Worm (Caenorhabditis elegans) whole organism, late embryonic: ENCODE measurements around the gene F52G2.3.
"Not testable (repeated sequence)": the region's sequence is repeated elsewhere in the genome, so short reads cannot be mapped to it uniquely, and the experiment has no call there.

Experiments
- C08G9.2 ChIP-seq: sonication (generic microtip); optimal IDR thresholded peaks from 2 replicates; lab custom pipeline; 2016; ENCODE audit warnings: mild to moderate bottlenecking, missing genetic modification characterization, moderate library complexity, missing compliant biosample characterization
- K02D7.2 ChIP-seq: sonication (generic microtip); optimal IDR thresholded peaks from 2 replicates; lab custom pipeline; 2017; ENCODE audit warnings: mild to moderate bottlenecking, missing genetic modification characterization, missing compliant biosample characterization
- K09A11.1 ChIP-seq: sonication (generic microtip); optimal IDR thresholded peaks from 2 replicates; lab custom pipeline; 2017; ENCODE audit warnings: antibody characterized with exemption, mild to moderate bottlenecking, missing genetic modification characterization, missing compliant biosample characterization; ENCODE audit not compliant: insufficient read depth
- Y22D7AL.16 ChIP-seq: sonication (generic microtip); optimal IDR thresholded peaks from 2 replicates; lab custom pipeline; 2016; ENCODE audit warnings: missing genetic modification characterization, missing compliant biosample characterization
- ahr-1 ChIP-seq: sonication (generic microtip); optimal IDR thresholded peaks from 2 replicates; lab custom pipeline; 2016; ENCODE audit warnings: missing genetic modification characterization, missing compliant biosample characterization
- ama-1 ChIP-seq: fragments of 150-350 bp; optimal IDR thresholded peaks from 2 replicates; lab custom pipeline; 2014
- ceh-18 ChIP-seq: sonication (generic microtip); optimal IDR thresholded peaks from 2 replicates; lab custom pipeline; 2016; ENCODE audit warnings: missing genetic modification characterization, missing compliant biosample characterization
- ceh-22 ChIP-seq: sonication (generic microtip); optimal IDR thresholded peaks from 2 replicates; lab custom pipeline; 2017; ENCODE audit warnings: missing biosample characterization, missing genetic modification characterization
- ceh-30 ChIP-seq: fragments of 150-350 bp; optimal IDR thresholded peaks from 2 replicates; lab custom pipeline; 2014; ENCODE audit warnings: missing biosample characterization, missing genetic modification characterization
- ceh-34 ChIP-seq: sonication (generic microtip); optimal IDR thresholded peaks from 2 replicates; lab custom pipeline; 2016; ENCODE audit warnings: mild to moderate bottlenecking, missing genetic modification characterization, missing compliant biosample characterization
- ceh-6 ChIP-seq: fragments of 200-800 bp; sonication (Bioruptor generic); optimal IDR thresholded peaks from 2 replicates; lab custom pipeline; 2018; ENCODE audit warnings: mild to moderate bottlenecking, missing genetic modification characterization, missing compliant biosample characterization
- ceh-9 ChIP-seq: sonication (generic microtip); optimal IDR thresholded peaks from 2 replicates; lab custom pipeline; 2016; ENCODE audit warnings: mild to moderate bottlenecking, missing genetic modification characterization, inconsistent platforms, missing compliant biosample characterization
- che-1 ChIP-seq: sonication (generic microtip); optimal IDR thresholded peaks from 2 replicates; lab custom pipeline; 2016; ENCODE audit warnings: mild to moderate bottlenecking, missing genetic modification characterization, missing compliant biosample characterization
- hlh-30 ChIP-seq: sonication (generic microtip); optimal IDR thresholded peaks from 2 replicates; lab custom pipeline; 2017; ENCODE audit warnings: antibody characterized with exemption, missing genetic modification characterization, missing compliant biosample characterization; ENCODE audit not compliant: insufficient read depth
- hlh-6 ChIP-seq: sonication (generic microtip); optimal IDR thresholded peaks from 2 replicates; lab custom pipeline; 2016; ENCODE audit warnings: missing genotype, missing genetic modification characterization, missing compliant biosample characterization
- lin-11 ChIP-seq: fragments of 200-800 bp; sonication (Bioruptor generic); optimal IDR thresholded peaks from 2 replicates; lab custom pipeline; 2018; ENCODE audit warnings: mild to moderate bottlenecking, missing genetic modification characterization, missing compliant biosample characterization
- madf-2 ChIP-seq: sonication (generic microtip); optimal IDR thresholded peaks from 2 replicates; lab custom pipeline; 2017; ENCODE audit warnings: missing genetic modification characterization, missing compliant biosample characterization
- nhr-11 ChIP-seq: fragments of 150-350 bp; optimal IDR thresholded peaks from 2 replicates; lab custom pipeline; 2014; ENCODE audit warnings: missing biosample characterization, missing genetic modification characterization
- nhr-232 ChIP-seq: sonication (generic microtip); optimal IDR thresholded peaks from 2 replicates; lab custom pipeline; 2016; ENCODE audit warnings: missing genetic modification characterization, missing compliant biosample characterization
- npax-4 ChIP-seq: sonication (generic microtip); optimal IDR thresholded peaks from 2 replicates; lab custom pipeline; 2016; ENCODE audit warnings: missing genetic modification characterization, missing compliant biosample characterization
- pag-3 ChIP-seq: sonication (generic microtip); optimal IDR thresholded peaks from 2 replicates; lab custom pipeline; 2016; ENCODE audit warnings: missing compliant biosample characterization, missing genetic modification characterization, borderline replicate concordance
- pax-1 ChIP-seq: fragments of 150-350 bp; optimal IDR thresholded peaks from 2 replicates; lab custom pipeline; 2014; ENCODE audit warnings: missing biosample characterization, missing genetic modification characterization
- pha-2 ChIP-seq: sonication (generic microtip); optimal IDR thresholded peaks from 2 replicates; lab custom pipeline; 2017; ENCODE audit warnings: mild to moderate bottlenecking, missing genetic modification characterization, missing compliant biosample characterization
- pqm-1 ChIP-seq: sonication (generic microtip); optimal IDR thresholded peaks from 2 replicates; lab custom pipeline; 2016; ENCODE audit warnings: missing genetic modification characterization, missing compliant biosample characterization
- ref-2 ChIP-seq: sonication (generic microtip); optimal IDR thresholded peaks from 2 replicates; lab custom pipeline; 2016; ENCODE audit warnings: missing genetic modification characterization, missing compliant biosample characterization
- rnt-1 ChIP-seq: sonication (generic microtip); optimal IDR thresholded peaks from 2 replicates; lab custom pipeline; 2016; ENCODE audit warnings: missing genetic modification characterization, missing compliant biosample characterization
- sdc-2 ChIP-seq: sonication (generic microtip); optimal IDR thresholded peaks from 2 replicates; lab custom pipeline; 2016; ENCODE audit warnings: missing genotype, missing genetic modification characterization, missing compliant biosample characterization
- sox-2 ChIP-seq: fragments of 200-800 bp; sonication (Bioruptor generic); IDR thresholded peaks from 2 replicates; pipeline ENCODE4 v1.3.6; 2022; ENCODE audit warnings: missing genetic modification reagents, missing genetic modification characterization, missing compliant biosample characterization
- sox-4 ChIP-seq: sonication (generic microtip); optimal IDR thresholded peaks from 2 replicates; lab custom pipeline; 2017; ENCODE audit warnings: mild to moderate bottlenecking, missing genetic modification characterization, inconsistent platforms, missing compliant biosample characterization
- syd-9 ChIP-seq: sonication (generic microtip); optimal IDR thresholded peaks from 2 replicates; lab custom pipeline; 2016; ENCODE audit warnings: mild to moderate bottlenecking, missing genetic modification characterization, moderate library complexity, missing compliant biosample characterization
- tbx-2 ChIP-seq: sonication (generic microtip); optimal IDR thresholded peaks from 2 replicates; lab custom pipeline; 2016; ENCODE audit warnings: missing genetic modification characterization, missing compliant biosample characterization
- ttx-3 ChIP-seq: sonication (generic microtip); optimal IDR thresholded peaks from 2 replicates; lab custom pipeline; 2016; ENCODE audit warnings: missing genetic modification reagents, missing genetic modification characterization, missing compliant biosample characterization
- unc-42 ChIP-seq: sonication (generic microtip); optimal IDR thresholded peaks from 2 replicates; lab custom pipeline; 2016; ENCODE audit warnings: missing genotype, missing genetic modification characterization, missing compliant biosample characterization
- unc-55 ChIP-seq: sonication (generic microtip); optimal IDR thresholded peaks from 2 replicates; lab custom pipeline; 2017; ENCODE audit warnings: missing biosample characterization, missing genetic modification reagents, missing genetic modification characterization
- ztf-16 ChIP-seq: sonication (generic microtip); optimal IDR thresholded peaks from 2 replicates; lab custom pipeline; 2017; ENCODE audit warnings: missing genetic modification characterization, missing compliant biosample characterization

Gene F52G2.3

ce11 chrIV:13548188-13548587 lies at the start of gene F52G2.3:
F52G2.3 (minus strand) TSS chrIV:13548230.
- no peak for TF ChIP-seq tbx-2
- TF ChIP-seq K09A11.1 (tag; lab: Kevin White, UChicago) = no peak
- TF ChIP-seq ceh-22 (tag; lab: Kevin White, UChicago) = no peak
- no peak for TF ChIP-seq ceh-30
- no peak for TF ChIP-seq pag-3 (tag; lab: Kevin White, UChicago)
- no peak for TF ChIP-seq pha-2 (tag; lab: Kevin White, UChicago)
- TF ChIP-seq hlh-30 (tag; lab: Kevin White, UChicago) = no peak
- TF ChIP-seq nhr-232 (tag; lab: Kevin White, UChicago) = no peak
- TF ChIP-seq Y22D7AL.16 (tag; lab: Kevin White, UChicago) = no peak
- TF ChIP-seq ztf-16 (tag; lab: Kevin White, UChicago) = no peak
- TF ChIP-seq ahr-1 = no peak
- TF ChIP-seq hlh-6 (tag; lab: Kevin White, UChicago) = no peak
- TF ChIP-seq, all 69 proteins: peak for 0

- TF ChIP-seq pag-3 (tag; lab: Kevin White, UChicago); unc-42 (tag; lab: Kevin White, UChicago); ref-2: not testable (repeated sequence)
Observed at ce11 chrIV:13597813-13598212, 49.8 kb upstream of the F52G2.3 start, which contains the start of gene Y45F10B.9. Y45F10B.9 (minus strand) TSS chrIV:13597913.

ce11 chrIV:13593351-13593750 lies 45.3 kb upstream of the F52G2.3 start, which contains the start of gene Y45F10B.3:
Y45F10B.3 (plus strand) TSS chrIV:13593651.
- TF ChIP-seq che-1 (tag; lab: Kevin White, UChicago) (no peak), C08G9.2 (tag; lab: Kevin White, UChicago) (no peak), rnt-1 (no peak), ceh-18 (tag; lab: Kevin White, UChicago) (no peak), ahr-1 (no peak), ref-2 (no peak), unc-42 (tag; lab: Kevin White, UChicago) (no peak), ttx-3 (tag; lab: Kevin White, UChicago) (no peak), ceh-9 (tag; lab: Kevin White, UChicago) (no peak), pqm-1 (tag; lab: Kevin White, UChicago) (no peak), ztf-16 (tag; lab: Kevin White, UChicago) (no peak), lin-11 (tag; lab: Kevin White, UChicago) (no peak)

- no peak for TF ChIP-seq sox-2
- no peak for TF ChIP-seq pqm-1 (tag; lab: Kevin White, UChicago)
- TF ChIP-seq syd-9 = no peak
- TF ChIP-seq K09A11.1 (tag; lab: Kevin White, UChicago) = no peak
- TF ChIP-seq madf-2 (tag; lab: Kevin White, UChicago) = no peak
- TF ChIP-seq sdc-2 (tag; lab: Kevin White, UChicago) = no peak
- TF ChIP-seq nhr-11 (tag; lab: Kevin White, UChicago) = no peak
- no peak for TF ChIP-seq pha-2 (tag; lab: Kevin White, UChicago)
- no peak for TF ChIP-seq pag-3 (tag; lab: Kevin White, UChicago)
- no peak for TF ChIP-seq K02D7.2 (tag; lab: Kevin White, UChicago)
- TF ChIP-seq ceh-34 (tag; lab: Kevin White, UChicago) = no peak
- TF ChIP-seq ceh-22 (tag; lab: Kevin White, UChicago) = no peak
- no peak for TF ChIP-seq npax-4 (tag; lab: Kevin White, UChicago)
- no peak for TF ChIP-seq lin-11 (tag; lab: Kevin White, UChicago)
- no peak for TF ChIP-seq sox-4 (tag; lab: Kevin White, UChicago)
- TF ChIP-seq C08G9.2 (tag; lab: Kevin White, UChicago) = no peak
- TF ChIP-seq ceh-6 = no peak
- TF ChIP-seq ama-1 = no peak
Observed at ce11 chrIV:13591645-13592044, 43.6 kb upstream of the F52G2.3 start, which contains the start of gene tsp-5. tsp-5 (minus strand) TSS chrIV:13591745.

ce11 chrIV:13588544-13589043 lies 40.6 kb upstream of the F52G2.3 start, which contains the start of gene sru-9:
sru-9 (plus strand) TSS chrIV:13588993.
- not testable (repeated sequence) for TF ChIP-seq ceh-30; pax-1; unc-55 (GFP tag; lab: Kevin White, UChicago)
- TF ChIP-seq, all 69 proteins: peak for 0; not testable (repeated sequence) for 69
